Fruit fly (Drosophila melanogaster) whole organism, embryonic: ENCODE measurements around the gene CG2059.

Source experiments
- Atf3 ChIP-seq: fragments of 200-800 bp; sonication (Bioruptor generic); optimal IDR thresholded peaks from 3 replicates; lab custom pipeline; 2016; ENCODE audit warnings: missing biosample characterization, missing genetic modification characterization
- CG10209 ChIP-seq: fragments of 200-800 bp; sonication (Bioruptor generic); optimal IDR thresholded peaks from 3 replicates; lab custom pipeline; 2017; ENCODE audit warnings: missing biosample characterization, mild to moderate bottlenecking, missing genetic modification characterization, missing genetic modification reagents
- CG10366 ChIP-seq: fragments of 200-800 bp; sonication (Bioruptor generic); IDR thresholded peaks from 2 replicates; pipeline ENCODE4 v1.3.6; 2022; ENCODE audit warnings: missing biosample characterization, missing genetic modification characterization
- CG10462 ChIP-seq: fragments of 200-800 bp; sonication (Bioruptor generic); optimal IDR thresholded peaks from 2 replicates; lab custom pipeline; 2016; ENCODE audit warnings: missing biosample characterization, missing genetic modification characterization
- CG10979 ChIP-seq: fragments of 200-800 bp; sonication (Bioruptor generic); optimal IDR thresholded peaks from 2 replicates; lab custom pipeline; 2018; ENCODE audit warnings: missing biosample characterization, mild to moderate bottlenecking, missing genetic modification characterization, moderate library complexity
- CG12071 ChIP-seq: fragments of 200-800 bp; sonication (Bioruptor generic); optimal IDR thresholded peaks from 3 replicates; lab custom pipeline; 2018; ENCODE audit warnings: missing biosample characterization, mild to moderate bottlenecking, missing genetic modification characterization
- CG13287 ChIP-seq: fragments of 200-800 bp; sonication (Bioruptor generic); IDR thresholded peaks from 2 replicates; pipeline ENCODE4 v1.3.6; 2022; ENCODE audit warnings: missing biosample characterization, missing genetic modification characterization; ENCODE audit not compliant: partially characterized antibody
- CG13894 ChIP-seq: fragments of 200-800 bp; sonication (Bioruptor generic); optimal IDR thresholded peaks from 3 replicates; lab custom pipeline; 2018; ENCODE audit warnings: missing biosample characterization, mild to moderate bottlenecking, missing genetic modification characterization, moderate library complexity
- CG14014 ChIP-seq: fragments of 200-800 bp; sonication (Bioruptor generic); IDR thresholded peaks from 2 replicates; pipeline ENCODE4 v1.3.6; 2022; ENCODE audit warnings: missing biosample characterization, missing genetic modification characterization
- CG14860 ChIP-seq: fragments of 200-800 bp; sonication (Bioruptor generic); IDR thresholded peaks from 3 replicates; pipeline ENCODE4 v1.3.6; 2022; ENCODE audit warnings: missing biosample characterization, missing genetic modification characterization; ENCODE audit not compliant: partially characterized antibody
- CG15601 ChIP-seq: fragments of 200-800 bp; sonication (Bioruptor generic); optimal IDR thresholded peaks from 3 replicates; lab custom pipeline; 2019; ENCODE audit warnings: missing biosample characterization, mild to moderate bottlenecking, missing genetic modification characterization, moderate library complexity
- CG17612 ChIP-seq: fragments of 200-800 bp; sonication (Bioruptor generic); IDR thresholded peaks from 2 replicates; pipeline ENCODE4 v1.3.6; 2022; ENCODE audit warnings: missing biosample characterization, missing genetic modification characterization
- CG2120 ChIP-seq: fragments of 200-800 bp; sonication (Bioruptor generic); optimal IDR thresholded peaks from 3 replicates; lab custom pipeline; 2016; ENCODE audit warnings: missing biosample characterization, missing genetic modification characterization
- CG6765 ChIP-seq: fragments of 200-800 bp; sonication (Bioruptor generic); optimal IDR thresholded peaks from 3 replicates; lab custom pipeline; 2017; ENCODE audit warnings: missing biosample characterization, mild to moderate bottlenecking, missing genetic modification characterization
- CG6791 ChIP-seq: fragments of 200-800 bp; sonication (Bioruptor generic); IDR thresholded peaks from 3 replicates; pipeline ENCODE4 v1.3.6; 2022; ENCODE audit warnings: missing biosample characterization, missing genetic modification characterization; ENCODE audit not compliant: partially characterized antibody
- CG7963 ChIP-seq: fragments of 200-800 bp; sonication (Bioruptor generic); IDR thresholded peaks from 3 replicates; pipeline ENCODE4 v1.3.6; 2022; ENCODE audit warnings: missing biosample characterization, missing genetic modification characterization; ENCODE audit not compliant: partially characterized antibody
- CG8290 ChIP-seq, 3 experiments: fragments of 200-800 bp; sonication (Bioruptor generic); optimal IDR thresholded peaks; 2 replicates each; lab custom pipeline; 2016 to 2019; ENCODE audit warnings: missing biosample characterization in 3 of 3, missing genetic modification characterization in 3 of 3, mild to moderate bottlenecking in 2 of 3, moderate library complexity in 1 of 3
- Dll ChIP-seq: fragments of 200-800 bp; sonication (Bioruptor generic); IDR thresholded peaks from 4 replicates; pipeline ENCODE4 v1.3.6; 2022; ENCODE audit warnings: missing biosample characterization, missing genetic modification characterization; ENCODE audit not compliant: partially characterized antibody
- Dref ChIP-seq: fragments of 200-800 bp; sonication (Bioruptor generic); IDR thresholded peaks from 2 replicates; pipeline ENCODE4 v1.3.6; 2022; ENCODE audit warnings: missing biosample characterization, missing genetic modification characterization
- Elba2 ChIP-seq: fragments of 200-800 bp; sonication (Bioruptor generic); optimal IDR thresholded peaks from 3 replicates; lab custom pipeline; 2016; ENCODE audit warnings: missing biosample characterization, missing genetic modification characterization
- HLH4C ChIP-seq: fragments of 200-800 bp; sonication (Bioruptor generic); IDR thresholded peaks from 3 replicates; pipeline ENCODE4 v1.3.6; 2022; ENCODE audit warnings: missing biosample characterization, missing genetic modification characterization; ENCODE audit not compliant: partially characterized antibody
- Myb ChIP-seq: fragments of 200-800 bp; sonication (Bioruptor generic); optimal IDR thresholded peaks from 2 replicates; lab custom pipeline; 2016; ENCODE audit warnings: missing biosample characterization, missing genetic modification characterization
- Pdp1 ChIP-seq, 2 experiments: fragments of 200-800 bp; sonication (Bioruptor generic); optimal IDR thresholded peaks; 3 replicates each; lab custom pipeline; 2016; ENCODE audit warnings: missing biosample characterization in 2 of 2, missing genetic modification characterization in 2 of 2, mild to moderate bottlenecking in 1 of 2, moderate library complexity in 1 of 2
- Ravus ChIP-seq: fragments of 200-800 bp; sonication (Bioruptor generic); IDR thresholded peaks from 2 replicates; pipeline ENCODE4 v1.3.6; 2022; ENCODE audit warnings: missing biosample characterization, missing genetic modification characterization
- Usf ChIP-seq: fragments of 200-800 bp; sonication (Bioruptor generic); optimal IDR thresholded peaks from 2 replicates; lab custom pipeline; 2017; ENCODE audit warnings: missing genotype, missing biosample characterization, missing genetic modification characterization
- ash1 ChIP-seq: fragments of 200-800 bp; sonication (Bioruptor generic); optimal IDR thresholded peaks from 2 replicates; lab custom pipeline; 2018; ENCODE audit warnings: missing biosample characterization, mild to moderate bottlenecking, missing genetic modification characterization
- ato ChIP-seq: fragments of 200-800 bp; sonication (Bioruptor generic); IDR thresholded peaks from 2 replicates; pipeline ENCODE4 v1.3.6; 2022; ENCODE audit warnings: missing biosample characterization, missing genetic modification characterization; ENCODE audit not compliant: partially characterized antibody
- bbx ChIP-seq: fragments of 200-800 bp; sonication (Bioruptor generic); IDR thresholded peaks from 2 replicates; pipeline ENCODE4 v1.3.6; 2022; ENCODE audit warnings: missing biosample characterization, missing genetic modification characterization; ENCODE audit not compliant: partially characterized antibody
- dan ChIP-seq: fragments of 200-800 bp; sonication (Bioruptor generic); IDR thresholded peaks from 2 replicates; pipeline ENCODE4 v1.3.6; 2022; ENCODE audit warnings: missing biosample characterization, missing genetic modification characterization
- gcm2 ChIP-seq: fragments of 200-800 bp; sonication (Bioruptor generic); optimal IDR thresholded peaks from 2 replicates; lab custom pipeline; 2016; ENCODE audit warnings: missing biosample characterization, missing genetic modification characterization
- insv ChIP-seq, 2 experiments: fragments of 200-800 bp; sonication (Bioruptor generic); optimal IDR thresholded peaks; 3 replicates each; lab custom pipeline; 2016 to 2018; ENCODE audit warnings: missing biosample characterization in 2 of 2, missing genetic modification characterization in 2 of 2
- inv ChIP-seq: fragments of 200-800 bp; sonication (Bioruptor generic); IDR thresholded peaks from 2 replicates; pipeline ENCODE4 v1.3.6; 2022; ENCODE audit warnings: missing biosample characterization, missing genetic modification characterization; ENCODE audit not compliant: partially characterized antibody
- jigr1 ChIP-seq: fragments of 200-800 bp; sonication (Bioruptor generic); IDR thresholded peaks from 3 replicates; pipeline ENCODE4 v1.3.6; 2022; ENCODE audit warnings: missing biosample characterization, missing genetic modification characterization
- jumu ChIP-seq: fragments of 200-800 bp; sonication (Bioruptor generic); optimal IDR thresholded peaks from 3 replicates; lab custom pipeline; 2016; ENCODE audit warnings: missing biosample characterization, missing genetic modification characterization
- lola ChIP-seq, 3 experiments: fragments of >200 bp in 2 of 3; fragments of 200-800 bp in 1 of 3; sonication (Bioruptor generic) in 1 of 3; optimal IDR thresholded peaks; 2 replicates each; lab custom pipeline; 2017 to 2019; ENCODE audit warnings: missing biosample characterization in 3 of 3, missing genetic modification characterization in 3 of 3, mild to moderate bottlenecking in 1 of 3, moderate library complexity in 1 of 3
- luna ChIP-seq: fragments of 200-800 bp; sonication (Bioruptor generic); optimal IDR thresholded peaks from 2 replicates; lab custom pipeline; 2016; ENCODE audit warnings: missing biosample characterization, missing genetic modification characterization
- mld ChIP-seq: fragments of 200-800 bp; sonication (Bioruptor generic); IDR thresholded peaks from 3 replicates; pipeline ENCODE4 v1.3.6; 2022; ENCODE audit warnings: missing biosample characterization, missing genetic modification characterization; ENCODE audit not compliant: partially characterized antibody
- nerfin-2 ChIP-seq: fragments of 200-800 bp; sonication (Bioruptor generic); IDR thresholded peaks from 2 replicates; pipeline ENCODE4 v1.3.6; 2022; ENCODE audit warnings: missing biosample characterization, missing genetic modification characterization; ENCODE audit not compliant: partially characterized antibody
- otp ChIP-seq: fragments of 200-800 bp; sonication (Bioruptor generic); IDR thresholded peaks from 3 replicates; pipeline ENCODE4, ENCODE4 v1.3.6; 2022; ENCODE audit warnings: missing biosample characterization, missing genetic modification characterization
- pnt ChIP-seq: fragments of 200-800 bp; sonication (Bioruptor generic); optimal IDR thresholded peaks from 3 replicates; lab custom pipeline; 2016; ENCODE audit warnings: missing biosample characterization, missing genetic modification characterization
- run ChIP-seq: fragments of 200-800 bp; sonication (Bioruptor generic); optimal IDR thresholded peaks from 3 replicates; lab custom pipeline; 2018; ENCODE audit warnings: missing biosample characterization, mild to moderate bottlenecking, missing genetic modification characterization
- schlank ChIP-seq: fragments of 200-800 bp; sonication (Bioruptor generic); optimal IDR thresholded peaks from 2 replicates; lab custom pipeline; 2018; ENCODE audit warnings: missing biosample characterization, mild to moderate bottlenecking, missing genetic modification characterization
- sens ChIP-seq: fragments of 200-800 bp; sonication (Bioruptor generic); peaks from one replicate; lab custom pipeline; 2016; ENCODE audit warnings: missing biosample characterization, missing genetic modification characterization
- stwl ChIP-seq: fragments of 200-800 bp; sonication (Bioruptor generic); optimal IDR thresholded peaks from 3 replicates; lab custom pipeline; 2018; ENCODE audit warnings: missing biosample characterization, mild to moderate bottlenecking, missing genetic modification characterization, moderate library complexity
- toy ChIP-seq: fragments of 200-800 bp; sonication (Bioruptor generic); IDR thresholded peaks from 2 replicates; pipeline ENCODE4 v1.3.6; 2022; ENCODE audit warnings: missing biosample characterization, missing genetic modification characterization
- vfl ChIP-seq: fragments of 200-800 bp; sonication (Bioruptor generic); optimal IDR thresholded peaks from 2 replicates; lab custom pipeline; 2016; ENCODE audit warnings: missing biosample characterization, missing genetic modification characterization
- zen ChIP-seq: fragments of 200-800 bp; sonication (Bioruptor generic); optimal IDR thresholded peaks from 3 replicates; lab custom pipeline; 2018; ENCODE audit warnings: missing biosample characterization, mild to moderate bottlenecking, missing genetic modification characterization, moderate library complexity
- zen2 ChIP-seq: fragments of 200-800 bp; sonication (Bioruptor generic); IDR thresholded peaks from 3 replicates; pipeline ENCODE4 v1.3.6; 2022; ENCODE audit warnings: missing biosample characterization, missing genetic modification characterization; ENCODE audit not compliant: partially characterized antibody

The CG2059 gene

dm6 chrX:7277038-7277437, 9.1 kb upstream of the CG2059 start (continued):
- TF ChIP-seq CG15601 (tag; lab: Kevin White, UChicago), result peak; percentile 58
- peak; percentile 61 for TF ChIP-seq pnt (GFP tag; lab: Kevin White, UChicago)
- no peak for TF ChIP-seq vfl (GFP tag; lab: Kevin White, UChicago)
- peak; percentile 45 for TF ChIP-seq CG2120 (GFP tag; lab: Kevin White, UChicago)
- peak in 1 of 3 experiments; percentile 85 for TF ChIP-seq lola (GFP tag; optimal IDR thresholded peaks at IDR 0.05; lab: Kevin White, UChicago)
- no peak for TF ChIP-seq jigr1 (GFP tag; lab: Robert Waterston, UW)
- TF ChIP-seq ash1 (GFP tag; lab: Kevin White, UChicago), result no peak
- no peak for TF ChIP-seq schlank
- TF ChIP-seq toy, result no peak
- no peak for TF ChIP-seq run (tag; lab: Kevin White, UChicago)
- TF ChIP-seq CG17612 (GFP tag; lab: Robert Waterston, UW), result no peak
- TF ChIP-seq Myb (GFP tag; lab: Kevin White, UChicago), result no peak
- TF ChIP-seq Ravus (GFP tag; lab: Robert Waterston, UW), result no peak
- peak; percentile 48; the same call in 1 of the 3 replicates for TF ChIP-seq otp (GFP tag; lab: Robert Waterston, UW)
- peak; percentile 15 for TF ChIP-seq jumu (GFP tag; lab: Kevin White, UChicago)
- TF ChIP-seq luna (GFP tag; lab: Kevin White, UChicago), result no peak
- peak; percentile 13 for TF ChIP-seq CG12071
- TF ChIP-seq Usf (GFP tag; lab: Kevin White, UChicago), result no peak
- peak; percentile 22; the same call in 1 of the 2 replicates for TF ChIP-seq CG10366 (GFP tag; lab: Robert Waterston, UW)
- peak; percentile 93 for TF ChIP-seq zen (tag; lab: Kevin White, UChicago)
- TF ChIP-seq nerfin-2 (GFP tag; lab: Robert Waterston, UW), result no peak
- TF ChIP-seq dan, result 0 out of 2 replicates have a peak, but pooled peaks have one; percentile 44
- no peak for TF ChIP-seq CG14860 (GFP tag; lab: Robert Waterston, UW)
- peak; percentile 30 for TF ChIP-seq CG8290 (GFP tag; optimal IDR thresholded peaks at IDR 0.05; lab: Kevin White, UChicago)
- peak in 1 of 2 experiments; percentile 8 for TF ChIP-seq CG8290 (tag; optimal IDR thresholded peaks at IDR 0.05; lab: Kevin White, UChicago)
- peak; percentile 84 for TF ChIP-seq CG10979 (tag; lab: Kevin White, UChicago)
- TF ChIP-seq Atf3, result peak; percentile 38
- no peak for TF ChIP-seq CG14014 (GFP tag; lab: Robert Waterston, UW)
- no peak for TF ChIP-seq insv (GFP tag; optimal IDR thresholded peaks at IDR 0.05; lab: Kevin White, UChicago)
- TF ChIP-seq CG10209 (GFP tag; lab: Kevin White, UChicago), result peak; percentile 68

dm6 chrX:7284964-7285363, 1.2 kb upstream of the CG2059 start:
- 0 out of 3 replicates have a peak, but pooled peaks have one; percentile 21 for TF ChIP-seq CG7963 (GFP tag; lab: Robert Waterston, UW)
- TF ChIP-seq CG10462 (GFP tag; lab: Kevin White, UChicago), result no peak
- no peak for TF ChIP-seq CG6765 (GFP tag; lab: Kevin White, UChicago)
- TF ChIP-seq mld (GFP tag; lab: Robert Waterston, UW), result no peak
- no peak for TF ChIP-seq gcm2 (GFP tag; lab: Kevin White, UChicago)
- TF ChIP-seq CG13287 (GFP tag; lab: Robert Waterston, UW), result peak; percentile 30; the same call in 1 of the 2 replicates
- 0 out of 2 replicates have a peak, but pooled peaks have one; percentile 24 for TF ChIP-seq ato (GFP tag; lab: Robert Waterston, UW)
- TF ChIP-seq Pdp1 (GFP tag; optimal IDR thresholded peaks at IDR 0.05; lab: Kevin White, UChicago), result peak in 1 of 2 experiments; percentile 92
- peak; percentile 70 for TF ChIP-seq bbx (GFP tag; lab: Robert Waterston, UW)
- TF ChIP-seq Dref (GFP tag; lab: Robert Waterston, UW), result peak; percentile 58
- peak; percentile 66 for TF ChIP-seq sens
- TF ChIP-seq inv (GFP tag; lab: Robert Waterston, UW), result 0 out of 2 replicates have a peak, but pooled peaks have one; percentile 36
- TF ChIP-seq CG6791 (GFP tag; lab: Robert Waterston, UW), result peak; percentile 49; the same call in 1 of the 3 replicates
- TF ChIP-seq HLH4C (GFP tag; lab: Robert Waterston, UW), result peak; percentile 67
- TF ChIP-seq CG14860 (GFP tag; lab: Robert Waterston, UW), result 0 out of 3 replicates have a peak, but pooled peaks have one; percentile 37
- TF ChIP-seq Dll (GFP tag; lab: Robert Waterston, UW), result peak; percentile 48; the same call in 1 of the 4 replicates
- TF ChIP-seq CG13894, result no peak
- peak; percentile 22 for TF ChIP-seq stwl (tag; lab: Kevin White, UChicago)
- TF ChIP-seq Elba2 (GFP tag; lab: Kevin White, UChicago), result peak; percentile 26
- 0 out of 3 replicates have a peak, but pooled peaks have one; percentile 13 for TF ChIP-seq zen2 (GFP tag; lab: Robert Waterston, UW)
